Fruit fly (Drosophila melanogaster) whole organism, embryonic: ENCODE data around the gene PPYR1.
A peak's percentile ranks its signal among the peaks of the same experiment; 100 is the strongest.

Source experiments
- ATbp ChIP-seq: fragments of 200-800 bp; sonication (Bioruptor generic); optimal IDR thresholded peaks from 2 replicates; lab custom pipeline; 2017; ENCODE audit warnings: missing biosample characterization, mild to moderate bottlenecking, missing genetic modification characterization, missing genetic modification reagents
- Ada2b ChIP-seq: fragments of 200-800 bp; sonication (Bioruptor generic); IDR thresholded peaks from 2 replicates; pipeline ENCODE4 v1.3.6; 2022; ENCODE audit warnings: missing biosample characterization, missing genetic modification characterization
- Antp ChIP-seq: fragments of 200-800 bp; sonication (Bioruptor generic); optimal IDR thresholded peaks from 3 replicates; lab custom pipeline; 2016; ENCODE audit warnings: missing biosample characterization, missing genetic modification characterization
- B-H2 ChIP-seq: fragments of 200-800 bp; sonication (Bioruptor generic); optimal IDR thresholded peaks from 2 replicates; lab custom pipeline; 2018; ENCODE audit warnings: missing biosample characterization, mild to moderate bottlenecking, missing genetic modification characterization
- CG1024 ChIP-seq: fragments of 200-800 bp; sonication (Bioruptor generic); IDR thresholded peaks from 2 replicates; pipeline ENCODE4 v1.3.6; 2022; ENCODE audit warnings: missing biosample characterization, missing genetic modification characterization
- CG11247 ChIP-seq: fragments of 200-800 bp; sonication (Bioruptor generic); IDR thresholded peaks from 2 replicates; pipeline ENCODE4 v1.3.6; 2022; ENCODE audit warnings: missing biosample characterization, missing genetic modification characterization
- CG11504 ChIP-seq: fragments of 200-800 bp; sonication (Bioruptor generic); optimal IDR thresholded peaks from 3 replicates; lab custom pipeline; 2019; ENCODE audit warnings: missing biosample characterization, mild to moderate bottlenecking, missing genetic modification characterization, moderate library complexity
- CG12219 ChIP-seq: fragments of 200-800 bp; sonication (Bioruptor generic); optimal IDR thresholded peaks from 3 replicates; lab custom pipeline; 2018; ENCODE audit warnings: missing biosample characterization, mild to moderate bottlenecking, missing genetic modification characterization
- CG15601 ChIP-seq: fragments of 200-800 bp; sonication (Bioruptor generic); optimal IDR thresholded peaks from 3 replicates; lab custom pipeline; 2019; ENCODE audit warnings: missing biosample characterization, mild to moderate bottlenecking, missing genetic modification characterization, moderate library complexity
- CG16815 ChIP-seq: fragments of 200-800 bp; sonication (Bioruptor generic); optimal IDR thresholded peaks from 3 replicates; lab custom pipeline; 2017; ENCODE audit warnings: missing biosample characterization, mild to moderate bottlenecking, missing genetic modification characterization
- CG18476 ChIP-seq: fragments of 200-800 bp; sonication (Bioruptor generic); optimal IDR thresholded peaks from 2 replicates; lab custom pipeline; 2016; ENCODE audit warnings: missing biosample characterization, mild to moderate bottlenecking, missing genetic modification characterization
- CG18599 ChIP-seq: fragments of 200-800 bp; sonication (Bioruptor generic); optimal IDR thresholded peaks from 3 replicates; lab custom pipeline; 2017; ENCODE audit warnings: missing biosample characterization, missing genetic modification characterization, mild to moderate bottlenecking, moderate library complexity, missing genetic modification reagents
- CG2889 ChIP-seq: fragments of 200-800 bp; sonication (Bioruptor generic); IDR thresholded peaks from 3 replicates; pipeline ENCODE4 v1.3.6; 2022; ENCODE audit warnings: missing biosample characterization, missing genetic modification characterization
- CG32772 ChIP-seq: fragments of 200-800 bp; sonication (Bioruptor generic); IDR thresholded peaks from 2 replicates; pipeline ENCODE4 v1.3.6; 2022; ENCODE audit warnings: missing biosample characterization, missing genetic modification characterization
- CG34422 ChIP-seq: fragments of 200-800 bp; sonication (Bioruptor generic); IDR thresholded peaks from 3 replicates; pipeline ENCODE4 v1.3.6; 2022; ENCODE audit warnings: missing biosample characterization, missing genetic modification characterization
- CG6175 ChIP-seq: fragments of 200-800 bp; sonication (Bioruptor generic); IDR thresholded peaks from 3 replicates; pipeline ENCODE4 v1.3.6; 2022; ENCODE audit warnings: missing biosample characterization, missing genetic modification characterization
- CG6654 ChIP-seq: fragments of 200-800 bp; sonication (Bioruptor generic); optimal IDR thresholded peaks from 2 replicates; lab custom pipeline; 2017; ENCODE audit warnings: missing biosample characterization, mild to moderate bottlenecking, missing genetic modification characterization
- CG7839 ChIP-seq: fragments of 200-800 bp; sonication (Bioruptor generic); optimal IDR thresholded peaks from 3 replicates; lab custom pipeline; 2018; ENCODE audit warnings: missing biosample characterization, mild to moderate bottlenecking, missing genetic modification characterization, moderate library complexity
- CG8281 ChIP-seq: fragments of 200-800 bp; sonication (Bioruptor generic); optimal IDR thresholded peaks from 2 replicates; lab custom pipeline; 2018; ENCODE audit warnings: missing biosample characterization, mild to moderate bottlenecking, missing genetic modification characterization, moderate library complexity
- CG8290 ChIP-seq, 3 experiments: fragments of 200-800 bp; sonication (Bioruptor generic); optimal IDR thresholded peaks; 2 replicates each; lab custom pipeline; 2016 to 2019; ENCODE audit warnings: missing biosample characterization in 3 of 3, missing genetic modification characterization in 3 of 3, mild to moderate bottlenecking in 2 of 3, moderate library complexity in 1 of 3
- CG9215 ChIP-seq: fragments of 200-800 bp; sonication (Bioruptor generic); IDR thresholded peaks from 2 replicates; pipeline ENCODE4 v1.3.6; 2022; ENCODE audit warnings: missing biosample characterization, missing genetic modification characterization
- CG9932 ChIP-seq: fragments of 200-800 bp; sonication (Bioruptor generic); IDR thresholded peaks from 2 replicates; pipeline ENCODE4 v1.3.6; 2022; ENCODE audit warnings: missing biosample characterization, missing genetic modification characterization
- Deaf1 ChIP-seq: fragments of 200-800 bp; optimal IDR thresholded peaks from 3 replicates; lab custom pipeline; 2019; ENCODE audit warnings: missing biosample characterization, mild to moderate bottlenecking, missing genetic modification characterization, moderate library complexity
- Dfd ChIP-seq, 2 experiments: fragments of >200 bp; optimal IDR thresholded peaks; 2 replicates each; lab custom pipeline; 2017; ENCODE audit warnings: missing biosample characterization in 2 of 2, missing genetic modification characterization in 2 of 2
- Ets65A ChIP-seq: fragments of 200-800 bp; sonication (Bioruptor generic); peaks from one replicate; lab custom pipeline; 2016; ENCODE audit warnings: missing biosample characterization, missing genetic modification characterization
- Fer1 ChIP-seq: fragments of 200-800 bp; sonication (Bioruptor generic); optimal IDR thresholded peaks from 2 replicates; lab custom pipeline; 2017; ENCODE audit warnings: missing biosample characterization, mild to moderate bottlenecking, missing genetic modification characterization
- Gsc ChIP-seq: fragments of 200-800 bp; sonication (Bioruptor generic); IDR thresholded peaks from 2 replicates; pipeline ENCODE4 v1.3.6; 2022; ENCODE audit warnings: missing biosample characterization, missing genetic modification characterization
- HLH4C ChIP-seq: fragments of 200-800 bp; sonication (Bioruptor generic); IDR thresholded peaks from 3 replicates; pipeline ENCODE4 v1.3.6; 2022; ENCODE audit warnings: missing biosample characterization, missing genetic modification characterization; ENCODE audit not compliant: partially characterized antibody
- Hr39 ChIP-seq: fragments of >200 bp; optimal IDR thresholded peaks from 2 replicates; lab custom pipeline; 2017
- Meics ChIP-seq: fragments of 200-800 bp; sonication (Bioruptor generic); optimal IDR thresholded peaks from 2 replicates; lab custom pipeline; 2017; ENCODE audit warnings: missing biosample characterization, mild to moderate bottlenecking, missing genetic modification characterization
- NFAT ChIP-seq: fragments of 200-800 bp; sonication (Bioruptor generic); IDR thresholded peaks from 2 replicates; pipeline ENCODE4 v1.3.6; 2022; ENCODE audit warnings: missing biosample characterization, missing genetic modification characterization
- Scr ChIP-seq: fragments of 200-800 bp; sonication (Bioruptor generic); IDR thresholded peaks from 2 replicates; pipeline ENCODE4 v1.3.6; 2022; ENCODE audit warnings: missing biosample characterization, missing genetic modification characterization; ENCODE audit not compliant: partially characterized antibody
- Sox102F ChIP-seq: fragments of 200-800 bp; sonication (Bioruptor generic); optimal IDR thresholded peaks from 2 replicates; lab custom pipeline; 2018; ENCODE audit warnings: missing biosample characterization, mild to moderate bottlenecking, missing genetic modification characterization, moderate library complexity
- Ssrp ChIP-seq: fragments of 200-800 bp; sonication (Bioruptor generic); optimal IDR thresholded peaks from 2 replicates; lab custom pipeline; 2018; ENCODE audit warnings: missing biosample characterization, mild to moderate bottlenecking, missing genetic modification characterization, moderate library complexity
- amos ChIP-seq: fragments of 200-800 bp; sonication (Bioruptor generic); IDR thresholded peaks from 2 replicates; pipeline ENCODE4 v1.3.6; 2022; ENCODE audit warnings: missing biosample characterization, missing genetic modification characterization; ENCODE audit not compliant: partially characterized antibody
- dmrt99B ChIP-seq: fragments of 200-800 bp; sonication (Bioruptor generic); optimal IDR thresholded peaks from 2 replicates; lab custom pipeline; 2018; ENCODE audit warnings: missing biosample characterization, mild to moderate bottlenecking, missing genetic modification characterization, moderate library complexity
- eyg ChIP-seq: fragments of 200-800 bp; sonication (Bioruptor generic); optimal IDR thresholded peaks from 3 replicates; lab custom pipeline; 2016; ENCODE audit warnings: missing biosample characterization, missing genetic modification characterization
- ind ChIP-seq: fragments of 200-800 bp; sonication (Bioruptor generic); optimal IDR thresholded peaks from 3 replicates; lab custom pipeline; 2016; ENCODE audit warnings: missing biosample characterization, missing genetic modification characterization
- mam ChIP-seq: fragments of 200-800 bp; sonication (Bioruptor generic); optimal IDR thresholded peaks from 3 replicates; lab custom pipeline; 2016; ENCODE audit warnings: missing biosample characterization, missing genetic modification characterization
- mirr ChIP-seq: fragments of 200-800 bp; sonication (Bioruptor generic); optimal IDR thresholded peaks from 3 replicates; lab custom pipeline; 2018; ENCODE audit warnings: missing biosample characterization, mild to moderate bottlenecking, missing genetic modification characterization
- onecut ChIP-seq: fragments of 200-800 bp; sonication (Bioruptor generic); IDR thresholded peaks from 2 replicates; pipeline ENCODE4 v1.3.6; 2022; ENCODE audit warnings: missing biosample characterization, missing genetic modification characterization
- pfk ChIP-seq: fragments of 200-800 bp; sonication (Bioruptor generic); optimal IDR thresholded peaks from 2 replicates; lab custom pipeline; 2018; ENCODE audit warnings: missing biosample characterization, mild to moderate bottlenecking, missing genetic modification characterization, moderate library complexity
- phol ChIP-seq: fragments of 200-800 bp; sonication (Bioruptor generic); optimal IDR thresholded peaks from 3 replicates; lab custom pipeline; 2018; ENCODE audit warnings: missing biosample characterization, mild to moderate bottlenecking, missing genetic modification characterization, moderate library complexity
- pita ChIP-seq: fragments of 200-800 bp; sonication (Bioruptor generic); optimal IDR thresholded peaks from 2 replicates; lab custom pipeline; 2017; ENCODE audit warnings: missing biosample characterization, mild to moderate bottlenecking, missing genetic modification characterization
- prd ChIP-seq, 3 experiments: fragments of >200 bp in 2 of 3; fragments of 200-800 bp in 1 of 3; sonication (Bioruptor generic) in 1 of 3; optimal IDR thresholded peaks in 2 of 3; IDR thresholded peaks in 1 of 3; 2 replicates in 2 of 3; 3 replicates in 1 of 3; pipeline versions ENCODE4 v1.3.6 to Lab custom; 2017 to 2022; ENCODE audit warnings: missing biosample characterization in 1 of 3, missing genetic modification characterization in 1 of 3
- sd ChIP-seq: fragments of 200-800 bp; sonication (Bioruptor generic); optimal IDR thresholded peaks from 3 replicates; lab custom pipeline; 2018; ENCODE audit warnings: missing biosample characterization, mild to moderate bottlenecking, missing genetic modification characterization, moderate library complexity
- sisA ChIP-seq: fragments of 200-800 bp; sonication (Bioruptor generic); IDR thresholded peaks from 2 replicates; pipeline ENCODE4 v1.3.6; 2022; ENCODE audit warnings: missing biosample characterization, missing genetic modification characterization
- so ChIP-seq: fragments of 200-800 bp; sonication (Bioruptor generic); IDR thresholded peaks from 3 replicates; pipeline ENCODE4 v1.3.6; 2022; ENCODE audit warnings: missing biosample characterization, missing genetic modification characterization
- wor ChIP-seq: fragments of 200-800 bp; sonication (Bioruptor generic); IDR thresholded peaks from 2 replicates; pipeline ENCODE4 v1.3.6; 2022; ENCODE audit warnings: missing biosample characterization, missing genetic modification characterization

PPYR1 gene

dm6 chrX:15259295-15259694 lies 14.6 kb upstream of the PPYR1 start:
- TF ChIP-seq Hr39 (lab: Kevin White, UChicago) (peak; percentile 97), CG8281 (no peak)

DNA sequence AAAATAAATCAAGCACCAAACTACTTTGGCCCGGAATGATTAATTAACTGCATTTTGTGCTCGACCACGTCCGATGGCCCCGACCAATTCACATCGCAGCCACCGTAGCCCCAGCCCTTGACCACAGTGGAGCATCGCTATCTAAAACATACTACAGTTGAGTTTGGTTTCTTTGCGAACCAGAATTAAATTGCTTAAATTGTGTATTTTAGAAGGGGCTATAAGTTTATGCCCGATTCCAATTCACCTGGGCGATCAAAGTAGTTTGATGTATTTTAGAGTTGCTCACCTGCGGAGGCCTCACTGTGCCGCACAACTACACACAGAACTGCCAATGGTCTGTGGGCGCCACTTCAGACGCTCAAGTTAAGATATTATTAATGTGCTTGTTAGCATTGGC lies 9.5 kb downstream of the PPYR1 start:
- no peak for TF ChIP-seq eyg (GFP tag; lab: Kevin White, UChicago)
- TF ChIP-seq CG7839 (tag; lab: Kevin White, UChicago), result peak; percentile 35
- no peak for TF ChIP-seq mirr (GFP tag; lab: Kevin White, UChicago)
- TF ChIP-seq phol, result no peak
- TF ChIP-seq CG15601 (tag; lab: Kevin White, UChicago), result no peak
- TF ChIP-seq CG9215 (GFP tag; lab: Robert Waterston, UW), result peak; percentile 30; the same call in 1 of the 2 replicates
- no peak for TF ChIP-seq Dfd (GFP tag; optimal IDR thresholded peaks at IDR 0.05; lab: Kevin White, UChicago)
- no peak for TF ChIP-seq CG1024 (GFP tag; lab: Robert Waterston, UW)
- no peak for TF ChIP-seq Ssrp (tag; lab: Kevin White, UChicago)
- TF ChIP-seq Deaf1 (tag; lab: Kevin White, UChicago), result no peak
- TF ChIP-seq sd, result no peak
- TF ChIP-seq CG11504 (tag; lab: Kevin White, UChicago), result peak; percentile 36
- no peak for TF ChIP-seq Gsc (GFP tag; lab: Robert Waterston, UW)
- no peak for TF ChIP-seq CG8290 (GFP tag; optimal IDR thresholded peaks at IDR 0.05; lab: Kevin White, UChicago)
- peak in 1 of 2 experiments; percentile 45 for TF ChIP-seq CG8290 (tag; optimal IDR thresholded peaks at IDR 0.05; lab: Kevin White, UChicago)
- no peak for TF ChIP-seq Meics (GFP tag; lab: Kevin White, UChicago)
- no peak for TF ChIP-seq mam
- TF ChIP-seq CG18599 (GFP tag; lab: Kevin White, UChicago), result peak; percentile 23
- peak; percentile 6 for TF ChIP-seq Fer1 (GFP tag; lab: Kevin White, UChicago)
- no peak for TF ChIP-seq sisA
- no peak for TF ChIP-seq prd (optimal IDR thresholded peaks at IDR 0.05; lab: Kevin White, UChicago)
- peak; percentile 43; the same call in 1 of the 3 replicates for TF ChIP-seq prd (GFP tag; IDR thresholded peaks at IDR 0.05; lab: Robert Waterston, UW)
- no peak for TF ChIP-seq pfk (GFP tag; lab: Kevin White, UChicago)
- TF ChIP-seq B-H2, result no peak
- TF ChIP-seq dmrt99B (tag; lab: Kevin White, UChicago), result peak; percentile 16
- TF ChIP-seq CG9932 (GFP tag; lab: Robert Waterston, UW), result 0 out of 2 replicates have a peak, but pooled peaks have one; percentile 19
- TF ChIP-seq Ets65A (GFP tag; lab: Kevin White, UChicago), result no peak
- TF ChIP-seq CG12219 (GFP tag; lab: Kevin White, UChicago), result no peak
- no peak for TF ChIP-seq ATbp (GFP tag; lab: Kevin White, UChicago)
- TF ChIP-seq HLH4C (GFP tag; lab: Robert Waterston, UW), result no peak
- TF ChIP-seq CG6175 (GFP tag; lab: Robert Waterston, UW), result no peak
- no peak for TF ChIP-seq CG2889 (GFP tag; lab: Robert Waterston, UW)
- TF ChIP-seq onecut (GFP tag; lab: Robert Waterston, UW), result no peak
- TF ChIP-seq wor (GFP tag; lab: Robert Waterston, UW), result no peak
- peak; percentile 15 for TF ChIP-seq Sox102F (GFP tag; lab: Kevin White, UChicago)
- TF ChIP-seq pita (GFP tag; lab: Kevin White, UChicago), result no peak
- TF ChIP-seq NFAT (GFP tag; lab: Robert Waterston, UW), result no peak
- TF ChIP-seq CG34422, result peak; percentile 21; the same call in 1 of the 3 replicates
- TF ChIP-seq CG32772 (GFP tag; lab: Robert Waterston, UW), result 0 out of 2 replicates have a peak, but pooled peaks have one; percentile 27
- no peak for TF ChIP-seq Scr (GFP tag; lab: Robert Waterston, UW)
- peak; percentile 2 for TF ChIP-seq ind (GFP tag; lab: Kevin White, UChicago)
- no peak for TF ChIP-seq CG11247
- no peak for TF ChIP-seq so (GFP tag; lab: Robert Waterston, UW)
- peak; percentile 9 for TF ChIP-seq Antp
- TF ChIP-seq CG18476 (GFP tag; lab: Kevin White, UChicago), result no peak
- TF ChIP-seq CG16815, result no peak
- TF ChIP-seq Ada2b (GFP tag; lab: Robert Waterston, UW), result peak; percentile 38; the same call in 1 of the 2 replicates
- TF ChIP-seq amos (GFP tag; lab: Robert Waterston, UW), result no peak
- TF ChIP-seq CG6654 (GFP tag; lab: Kevin White, UChicago), result no peak
